Worm (Caenorhabditis elegans) whole organism, late embryonic: ENCODE results near the gene uig-1.

Source experiments
- C08G9.2 ChIP-seq: sonication (generic microtip); optimal IDR thresholded peaks from 2 replicates; lab custom pipeline; 2016; ENCODE audit warnings: mild to moderate bottlenecking, missing genetic modification characterization, moderate library complexity, missing compliant biosample characterization
- F13H6.1 ChIP-seq: sonication (generic microtip); optimal IDR thresholded peaks from 2 replicates; lab custom pipeline; 2016; ENCODE audit warnings: missing genetic modification characterization, missing compliant biosample characterization
- K02D7.2 ChIP-seq: sonication (generic microtip); optimal IDR thresholded peaks from 2 replicates; lab custom pipeline; 2017; ENCODE audit warnings: mild to moderate bottlenecking, missing genetic modification characterization, missing compliant biosample characterization
- T23F11.4 ChIP-seq: fragments of 200-800 bp; sonication (Bioruptor generic); optimal IDR thresholded peaks from 2 replicates; lab custom pipeline; 2018; ENCODE audit warnings: mild to moderate bottlenecking, missing genetic modification characterization, missing compliant biosample characterization
- Y22D7AL.16 ChIP-seq: sonication (generic microtip); optimal IDR thresholded peaks from 2 replicates; lab custom pipeline; 2016; ENCODE audit warnings: missing genetic modification characterization, missing compliant biosample characterization
- ama-1 ChIP-seq: fragments of 150-350 bp; optimal IDR thresholded peaks from 2 replicates; lab custom pipeline; 2014
- ceh-19 ChIP-seq: fragments of 200-800 bp; sonication (Bioruptor generic); optimal IDR thresholded peaks from 2 replicates; lab custom pipeline; 2018; ENCODE audit warnings: mild to moderate bottlenecking, missing genetic modification characterization, missing compliant biosample characterization
- ceh-2 ChIP-seq: sonication (generic microtip); optimal IDR thresholded peaks from 2 replicates; lab custom pipeline; 2016; ENCODE audit warnings: missing genotype, missing genetic modification characterization, missing compliant biosample characterization
- ceh-31 ChIP-seq: sonication (generic microtip); optimal IDR thresholded peaks from 2 replicates; lab custom pipeline; 2016; ENCODE audit warnings: missing genetic modification characterization, missing compliant biosample characterization
- che-1 ChIP-seq: sonication (generic microtip); optimal IDR thresholded peaks from 2 replicates; lab custom pipeline; 2016; ENCODE audit warnings: mild to moderate bottlenecking, missing genetic modification characterization, missing compliant biosample characterization
- elt-2 ChIP-seq: sonication (generic microtip); optimal IDR thresholded peaks from 2 replicates; lab custom pipeline; 2016; ENCODE audit warnings: missing genetic modification reagents, missing genetic modification characterization, missing compliant biosample characterization
- elt-4 ChIP-seq: sonication (generic microtip); optimal IDR thresholded peaks from 2 replicates; lab custom pipeline; 2016; ENCODE audit warnings: missing genetic modification characterization, missing compliant biosample characterization
- ets-4 ChIP-seq: sonication (generic microtip); optimal IDR thresholded peaks from 2 replicates; lab custom pipeline; 2016; ENCODE audit warnings: missing genetic modification characterization, missing compliant biosample characterization
- eyg-1 ChIP-seq: sonication (generic microtip); optimal IDR thresholded peaks from 2 replicates; lab custom pipeline; 2016; ENCODE audit warnings: missing genotype, missing genetic modification characterization, missing compliant biosample characterization
- fkh-6 ChIP-seq: sonication (generic microtip); optimal IDR thresholded peaks from 2 replicates; lab custom pipeline; 2016; ENCODE audit warnings: missing genetic modification characterization, missing compliant biosample characterization
- hlh-13 ChIP-seq: fragments of 200-800 bp; sonication (Bioruptor generic); optimal IDR thresholded peaks from 2 replicates; lab custom pipeline; 2018; ENCODE audit warnings: mild to moderate bottlenecking, missing genetic modification characterization, missing compliant biosample characterization
- hlh-8 ChIP-seq: sonication (generic microtip); optimal IDR thresholded peaks from 2 replicates; lab custom pipeline; 2016; ENCODE audit warnings: missing genotype, missing genetic modification characterization, missing compliant biosample characterization
- lim-6 ChIP-seq: sonication (generic microtip); optimal IDR thresholded peaks from 2 replicates; lab custom pipeline; 2016; ENCODE audit warnings: missing genetic modification characterization, missing compliant biosample characterization
- lin-11 ChIP-seq: fragments of 200-800 bp; sonication (Bioruptor generic); optimal IDR thresholded peaks from 2 replicates; lab custom pipeline; 2018; ENCODE audit warnings: mild to moderate bottlenecking, missing genetic modification characterization, missing compliant biosample characterization
- nfya-1 ChIP-seq: sonication (generic microtip); optimal IDR thresholded peaks from 2 replicates; lab custom pipeline; 2017; ENCODE audit warnings: missing genetic modification characterization, mild to moderate bottlenecking, missing compliant biosample characterization, antibody characterized with exemption, moderate library complexity
- nhr-232 ChIP-seq: sonication (generic microtip); optimal IDR thresholded peaks from 2 replicates; lab custom pipeline; 2016; ENCODE audit warnings: missing genetic modification characterization, missing compliant biosample characterization
- odd-2 ChIP-seq: sonication (generic microtip); optimal IDR thresholded peaks from 2 replicates; lab custom pipeline; 2017; ENCODE audit warnings: antibody characterized with exemption, mild to moderate bottlenecking, missing genetic modification characterization, missing compliant biosample characterization
- pag-3 ChIP-seq: sonication (generic microtip); optimal IDR thresholded peaks from 2 replicates; lab custom pipeline; 2016; ENCODE audit warnings: missing compliant biosample characterization, missing genetic modification characterization, borderline replicate concordance
- pat-9 ChIP-seq: fragments of 200-800 bp; sonication (Bioruptor generic); optimal IDR thresholded peaks from 2 replicates; lab custom pipeline; 2018; ENCODE audit warnings: mild to moderate bottlenecking, missing genetic modification characterization, moderate library complexity, missing compliant biosample characterization
- pax-1 ChIP-seq: fragments of 150-350 bp; optimal IDR thresholded peaks from 2 replicates; lab custom pipeline; 2014; ENCODE audit warnings: missing biosample characterization, missing genetic modification characterization
- pha-2 ChIP-seq: sonication (generic microtip); optimal IDR thresholded peaks from 2 replicates; lab custom pipeline; 2017; ENCODE audit warnings: mild to moderate bottlenecking, missing genetic modification characterization, missing compliant biosample characterization
- pqm-1 ChIP-seq: sonication (generic microtip); optimal IDR thresholded peaks from 2 replicates; lab custom pipeline; 2016; ENCODE audit warnings: missing genetic modification characterization, missing compliant biosample characterization
- pros-1 ChIP-seq: fragments of 150-350 bp; optimal IDR thresholded peaks from 2 replicates; lab custom pipeline; 2014; ENCODE audit warnings: missing biosample characterization, missing genetic modification reagents, missing genetic modification characterization
- ref-2 ChIP-seq: sonication (generic microtip); optimal IDR thresholded peaks from 2 replicates; lab custom pipeline; 2016; ENCODE audit warnings: missing genetic modification characterization, missing compliant biosample characterization
- rnt-1 ChIP-seq: sonication (generic microtip); optimal IDR thresholded peaks from 2 replicates; lab custom pipeline; 2016; ENCODE audit warnings: missing genetic modification characterization, missing compliant biosample characterization
- sdc-2 ChIP-seq: sonication (generic microtip); optimal IDR thresholded peaks from 2 replicates; lab custom pipeline; 2016; ENCODE audit warnings: missing genotype, missing genetic modification characterization, missing compliant biosample characterization
- sox-4 ChIP-seq: sonication (generic microtip); optimal IDR thresholded peaks from 2 replicates; lab custom pipeline; 2017; ENCODE audit warnings: mild to moderate bottlenecking, missing genetic modification characterization, inconsistent platforms, missing compliant biosample characterization
- syd-9 ChIP-seq: sonication (generic microtip); optimal IDR thresholded peaks from 2 replicates; lab custom pipeline; 2016; ENCODE audit warnings: mild to moderate bottlenecking, missing genetic modification characterization, moderate library complexity, missing compliant biosample characterization
- tbx-7 ChIP-seq: sonication (generic microtip); optimal IDR thresholded peaks from 2 replicates; lab custom pipeline; 2016; ENCODE audit warnings: missing genotype, missing genetic modification characterization, missing compliant biosample characterization
- unc-3 ChIP-seq, 2 experiments: fragments of 200-800 bp in 1 of 2; sonication (Bioruptor generic) in 1 of 2; sonication (generic microtip) in 1 of 2; conservative IDR thresholded peaks in 1 of 2; optimal IDR thresholded peaks in 1 of 2; 2 replicates each; pipeline versions ENCODE4 v1.3.6 to Lab custom; 2016 to 2022; ENCODE audit warnings: missing compliant biosample characterization in 2 of 2, missing genetic modification characterization in 2 of 2, missing genetic modification reagents in 1 of 2
- unc-55 ChIP-seq: sonication (generic microtip); optimal IDR thresholded peaks from 2 replicates; lab custom pipeline; 2017; ENCODE audit warnings: missing biosample characterization, missing genetic modification reagents, missing genetic modification characterization
- unc-86 ChIP-seq: sonication (generic microtip); optimal IDR thresholded peaks from 2 replicates; lab custom pipeline; 2016; ENCODE audit warnings: missing genetic modification characterization, missing compliant biosample characterization
- zip-5 ChIP-seq: sonication (generic microtip); optimal IDR thresholded peaks from 2 replicates; lab custom pipeline; 2016; ENCODE audit warnings: missing genetic modification characterization, missing compliant biosample characterization
- ztf-16 ChIP-seq: sonication (generic microtip); optimal IDR thresholded peaks from 2 replicates; lab custom pipeline; 2017; ENCODE audit warnings: missing genetic modification characterization, missing compliant biosample characterization

Gene uig-1

DNA sequence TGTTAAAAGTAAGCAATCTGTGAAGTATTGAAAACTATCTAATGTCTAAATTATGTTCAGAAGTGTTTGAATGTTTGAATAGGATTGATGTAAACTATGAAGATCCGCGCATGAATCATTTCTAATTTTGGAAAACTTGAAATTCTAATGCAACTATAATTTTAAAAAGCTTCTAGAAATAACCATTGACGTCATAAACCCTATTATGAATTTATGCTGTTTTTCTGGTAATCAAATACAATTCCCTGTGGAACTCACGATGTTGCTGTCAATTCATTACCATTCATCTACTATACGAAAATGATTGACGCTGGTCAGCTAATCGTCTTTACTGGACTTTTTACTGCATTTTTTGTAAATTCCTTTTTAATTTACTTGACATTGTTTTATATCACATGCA, 31.7 kb upstream of the uig-1 start, which contains the start of gene str-37:
TSS of gene str-37 (plus strand) at position 301 of the 400 bp plus-strand sequence.
- TF ChIP-seq F13H6.1 (no peak), unc-86 (tag; lab: Kevin White, UChicago) (no peak), odd-2 (no peak), ets-4 (tag; lab: Kevin White, UChicago) (no peak), rnt-1 (tag; lab: Kevin White, UChicago) (no peak), ama-1 (lab: Kevin White, UChicago) (no peak), zip-5 (tag; lab: Kevin White, UChicago) (no peak), nhr-232 (no peak), elt-2 (no peak), T23F11.4 (GFP tag; lab: Kevin White, UChicago) (no peak), pat-9 (tag; lab: Kevin White, UChicago) (no peak), pax-1 (tag; lab: Kevin White, UChicago) (no peak), pha-2 (tag; lab: Kevin White, UChicago) (no peak), syd-9 (tag; lab: Kevin White, UChicago) (no peak), sdc-2 (tag; lab: Kevin White, UChicago) (no peak), tbx-7 (tag; lab: Kevin White, UChicago) (no peak), ceh-19 (no peak), pag-3 (tag; lab: Kevin White, UChicago) (no peak)

- TF ChIP-seq pat-9 (tag; lab: Kevin White, UChicago), result no peak
Measured at ce11 chrV:13324933-13325760, 29.4 kb upstream of the uig-1 start, which contains the start of gene C50B6.7. Gene C50B6.7, minus strand, starts transcription at chrV:13324983.

DNA sequence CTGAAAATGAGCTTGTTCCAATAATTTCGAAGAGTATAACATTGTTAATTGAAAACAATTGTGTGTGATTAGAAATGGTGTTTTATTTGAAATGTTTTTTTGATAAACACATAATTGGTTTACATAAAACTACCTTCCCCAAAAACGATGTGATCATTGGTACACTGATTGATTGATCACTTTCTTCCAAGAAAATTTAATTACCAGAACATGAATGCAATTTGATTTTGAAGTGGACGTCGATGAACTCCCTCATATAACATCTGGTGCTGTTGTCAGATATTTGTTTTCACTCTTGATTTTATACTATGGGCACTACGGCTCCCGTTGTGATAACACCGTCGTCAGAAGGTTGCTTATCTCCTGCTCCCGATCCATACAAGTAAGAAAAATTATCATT, 24.9 kb upstream of the uig-1 start, which contains the start of gene srh-15:
TSS of gene srh-15 (plus strand) at position 301 of the 400 bp plus-strand sequence.
- TF ChIP-seq sox-4 (tag; lab: Kevin White, UChicago), result no peak

- no peak for TF ChIP-seq fkh-6 (tag; lab: Kevin White, UChicago)
- no peak for TF ChIP-seq ets-4 (tag; lab: Kevin White, UChicago)
- TF ChIP-seq C08G9.2 (tag; lab: Kevin White, UChicago), result no peak
- TF ChIP-seq pag-3 (tag; lab: Kevin White, UChicago), result no peak
- no peak for TF ChIP-seq K02D7.2 (tag; lab: Kevin White, UChicago)
Measured at ce11 chrV:13317911-13318502, 22.2 kb upstream of the uig-1 start, which contains the start of the genes col-161 and srh-18. Gene col-161, minus strand, starts transcription at chrV:13318011. Gene srh-18, plus strand, starts transcription at chrV:13318452.

DNA sequence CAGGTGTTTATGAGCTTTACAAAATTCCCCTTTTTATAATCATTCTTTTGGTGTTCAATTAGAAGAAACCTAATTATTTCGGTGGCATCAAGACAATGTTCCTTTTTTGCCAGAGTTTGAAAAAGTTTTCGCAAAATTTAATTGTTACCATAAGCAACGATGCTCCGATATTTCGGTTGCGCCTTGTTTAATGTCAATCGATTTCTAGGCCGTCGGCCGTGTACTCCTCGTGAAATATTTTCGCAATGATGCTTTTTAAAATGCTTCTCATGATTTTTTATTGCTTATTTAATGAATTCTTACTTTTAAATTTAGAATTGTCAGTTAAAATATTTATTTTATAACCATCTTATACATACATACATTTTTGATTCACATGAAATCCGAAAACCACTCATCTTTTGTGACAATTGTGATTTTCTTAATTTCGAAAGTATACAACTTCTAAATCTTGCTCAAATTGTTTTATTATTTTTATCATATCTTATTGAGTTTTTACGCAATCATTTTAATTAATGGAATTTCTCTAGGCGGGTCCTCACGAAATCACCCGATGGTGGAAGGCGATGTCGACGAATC, 17.4 kb upstream of the uig-1 start, which contains the start of gene C50B6.3:
TSS of gene C50B6.3 (plus strand) at position 529 of the 579 bp plus-strand sequence.
- TF ChIP-seq ceh-2 (peak; percentile 89), syd-9 (tag; lab: Kevin White, UChicago) (no peak), unc-86 (tag; lab: Kevin White, UChicago) (no peak), F13H6.1 (no peak), ama-1 (lab: Kevin White, UChicago) (no peak), elt-4 (tag; lab: Kevin White, UChicago) (no peak), sox-4 (tag; lab: Kevin White, UChicago) (no peak), che-1 (tag; lab: Kevin White, UChicago) (no peak), ref-2 (peak; percentile 74), eyg-1 (tag; lab: Kevin White, UChicago) (no peak), pax-1 (tag; lab: Kevin White, UChicago) (no peak), unc-55 (GFP tag; lab: Kevin White, UChicago) (peak; percentile 26), lin-11 (tag; lab: Kevin White, UChicago) (no peak), pqm-1 (tag; lab: Kevin White, UChicago) (no peak), hlh-13 (no peak), lim-6 (peak; percentile 17), T23F11.4 (GFP tag; lab: Kevin White, UChicago) (no peak), elt-2 (no peak), pros-1 (tag; lab: Kevin White, UChicago) (no peak), ceh-19 (no peak), ceh-31 (tag; lab: Kevin White, UChicago) (peak; percentile 88), ets-4 (tag; lab: Kevin White, UChicago) (peak; percentile 85), unc-3 (GFP tag; conservative IDR thresholded peaks at IDR 0.05; lab: Robert Waterston, UW) (no peak), unc-3 (tag; optimal IDR thresholded peaks at IDR 0.05; lab: Kevin White, UChicago) (no peak), nfya-1 (tag; lab: Kevin White, UChicago) (peak; percentile 38), Y22D7AL.16 (tag; lab: Kevin White, UChicago) (no peak), ztf-16 (no peak), hlh-8 (tag; lab: Kevin White, UChicago) (peak; percentile 74), rnt-1 (tag; lab: Kevin White, UChicago) (peak; percentile 53)
